Worm (Caenorhabditis elegans): Measurements from ENCODE around the gene F08F1.4.

- TF ChIP-seq egl-27 (tag; optimal IDR thresholded peaks at IDR 0.05) (no peak), aha-1 (tag) (peak; percentile 72), rbr-2 (tag; optimal IDR thresholded peaks at IDR 0.05) (no peak), nhr-25 (tag; optimal IDR thresholded peaks at IDR 0.05; ENCODE audit: borderline replicate concordance, insufficient read depth) (no peak), ama-1 (optimal IDR thresholded peaks at IDR 0.05) (no peak), ceh-82 (tag; optimal IDR thresholded peaks at IDR 0.05) (no peak), nhr-77 (tag; optimal IDR thresholded peaks at IDR 0.05) (no peak), snpc-4 (tag; optimal IDR thresholded peaks at IDR 0.05) (no peak), nhr-10 (tag; optimal IDR thresholded peaks at IDR 0.05) (no peak), nhr-237 (tag; optimal IDR thresholded peaks at IDR 0.05) (no peak), hlh-11 (tag; optimal IDR thresholded peaks at IDR 0.05) (no peak), ztf-11 (tag; optimal IDR thresholded peaks at IDR 0.05) (no peak)
Measured at ce11 chrX:8417727-8418126, 4.5 kb downstream of the F08F1.4 start.

All from whole organism, L4 larva.